ENCODE assay signal across 5 worm cellular contexts in genomic region chrX:16786021-16786488, ce11.
TF ChIP-seq lines count a peak whose summit lies in the region.

T01C8.2 (plus strand) TSS chrX:16786438.

TF ChIP-seq in whole organism, L1 larva, 84 proteins besides CTCF, POLR2A, EP300 and RAD21 (continues in another document):
- TF ChIP-seq nhr-85 (tag; lab: Kevin White, UChicago) (peak; percentile 89), ceh-8 (GFP tag; optimal IDR thresholded peaks at IDR 0.05; lab: Kevin White, UChicago) (no peak), nhr-71 (tag; optimal IDR thresholded peaks at IDR 0.05; lab: Kevin White, UChicago) (peak; percentile 58), nhr-90 (tag; optimal IDR thresholded peaks at IDR 0.05; lab: Kevin White, UChicago; ENCODE audit: poor library complexity) (peak; percentile 65), pqm-1 (tag; optimal IDR thresholded peaks at IDR 0.05; lab: Kevin White, UChicago) (no peak), ztf-4 (tag; optimal IDR thresholded peaks at IDR 0.05; lab: Kevin White, UChicago) (no peak), efl-1 (optimal IDR thresholded peaks at IDR 0.05; lab: Kevin White, UChicago) (no peak), efl-1 (GFP tag; optimal IDR thresholded peaks at IDR 0.05 in 1 of 2; lab: Kevin White, UChicago) (no peak), nhr-84 (tag; optimal IDR thresholded peaks at IDR 0.05; lab: Kevin White, UChicago) (no peak), lir-3 (tag; optimal IDR thresholded peaks at IDR 0.05; lab: Kevin White, UChicago; ENCODE audit: poor library complexity) (no peak), nhr-19 (GFP tag; conservative IDR thresholded peaks at IDR 0.05; lab: Robert Waterston, UW) (0 out of 2 replicates have a peak, but pooled peaks have one; percentile 7), nhr-28 (tag; optimal IDR thresholded peaks at IDR 0.05; lab: Kevin White, UChicago) (no peak), pag-3 (tag; optimal IDR thresholded peaks at IDR 0.05; lab: Kevin White, UChicago; ENCODE audit: borderline replicate concordance, insufficient read depth) (no peak), unc-86 (tag; optimal IDR thresholded peaks at IDR 0.05; lab: Kevin White, UChicago) (no peak), sup-37 (GFP tag; optimal IDR thresholded peaks at IDR 0.05; lab: Kevin White, UChicago) (no peak), ceh-63 (GFP tag; optimal IDR thresholded peaks at IDR 0.05; lab: Kevin White, UChicago) (no peak), lin-35 (GFP tag; optimal IDR thresholded peaks at IDR 0.05; lab: Kevin White, UChicago) (peak in 1 of 2 experiments; percentile 55), jun-1 (tag; optimal IDR thresholded peaks at IDR 0.05; lab: Kevin White, UChicago) (no peak)

TF ChIP-seq in whole organism, L2 larva, 48 proteins besides CTCF, POLR2A, EP300 and RAD21:
- TF ChIP-seq nhr-129 (tag; optimal IDR thresholded peaks at IDR 0.05; lab: Kevin White, UChicago): peak; percentile 60
- peak; percentile 60 for TF ChIP-seq nhr-25 (tag; optimal IDR thresholded peaks at IDR 0.05; lab: Kevin White, UChicago)
- TF ChIP-seq lin-11 (tag; optimal IDR thresholded peaks at IDR 0.05; lab: Kevin White, UChicago): no peak
- TF ChIP-seq lin-13 (GFP tag; optimal IDR thresholded peaks at IDR 0.05; lab: Kevin White, UChicago): no peak
- TF ChIP-seq blmp-1 (tag; optimal IDR thresholded peaks at IDR 0.05; lab: Kevin White, UChicago; ENCODE audit: insufficient read depth): peak; percentile 89
- peak; percentile 13 for TF ChIP-seq ama-1 (optimal IDR thresholded peaks at IDR 0.05; lab: Kevin White, UChicago)
- peak; percentile 57 for TF ChIP-seq sma-9 (GFP tag; optimal IDR thresholded peaks at IDR 0.05; lab: Kevin White, UChicago)
- TF ChIP-seq sma-9 (tag; optimal IDR thresholded peaks at IDR 0.05; lab: Kevin White, UChicago): no peak
- peak; percentile 17 for TF ChIP-seq sma-3 (GFP tag; optimal IDR thresholded peaks at IDR 0.05; lab: Kevin White, UChicago)

TF ChIP-seq in whole organism, L3 larva, 47 proteins besides CTCF, POLR2A, EP300 and RAD21:
- no peak for TF ChIP-seq eor-1 (tag; optimal IDR thresholded peaks at IDR 0.05; lab: Kevin White, UChicago)
- TF ChIP-seq nhr-43 (tag; optimal IDR thresholded peaks at IDR 0.05; lab: Kevin White, UChicago; ENCODE audit: poor library complexity, severe bottlenecking): peak; percentile 21
- TF ChIP-seq fos-1 (tag; optimal IDR thresholded peaks at IDR 0.05; lab: Kevin White, UChicago): no peak
- TF ChIP-seq nhr-25 (tag; optimal IDR thresholded peaks at IDR 0.05; lab: Kevin White, UChicago): peak; percentile 91
- peak; percentile 64 for TF ChIP-seq nhr-23 (tag; optimal IDR thresholded peaks at IDR 0.05; lab: Kevin White, UChicago)

TF ChIP-seq in whole organism, L4 larva, 104 proteins besides CTCF, POLR2A, EP300 and RAD21:
- TF ChIP-seq unc-62 (GFP tag; optimal IDR thresholded peaks at IDR 0.05 in 1 of 2; lab: Kevin White, UChicago) (peak in 1 of 2 experiments; percentile 72), unc-62 (tag; optimal IDR thresholded peaks at IDR 0.05; lab: Kevin White, UChicago) (no peak), mdl-1 (tag; optimal IDR thresholded peaks at IDR 0.05; lab: Kevin White, UChicago) (peak in 1 of 2 experiments; percentile 12), dmd-6 (GFP tag; IDR thresholded peaks at IDR 0.05; lab: Robert Waterston, UW) (0 out of 2 replicates have a peak, but pooled peaks have one; percentile 7), nhr-28 (tag; optimal IDR thresholded peaks at IDR 0.05; lab: Kevin White, UChicago) (peak; percentile 22), mep-1 (tag; optimal IDR thresholded peaks at IDR 0.05; lab: Kevin White, UChicago) (peak; percentile 1), spr-1 (tag; optimal IDR thresholded peaks at IDR 0.05; lab: Kevin White, UChicago) (no peak), zfp-2 (tag; optimal IDR thresholded peaks at IDR 0.05; lab: Kevin White, UChicago) (no peak), nhr-25 (tag; optimal IDR thresholded peaks at IDR 0.05; lab: Kevin White, UChicago; ENCODE audit: borderline replicate concordance, insufficient read depth) (peak; percentile 14), tag-97 (GFP tag; IDR thresholded peaks at IDR 0.05; lab: Robert Waterston, UW) (no peak), dmd-8 (GFP tag; IDR thresholded peaks at IDR 0.05; lab: Robert Waterston, UW) (no peak)

TF ChIP-seq in whole organism, young adult, 124 proteins besides CTCF, POLR2A, EP300 and RAD21:
- TF ChIP-seq tlf-1 (GFP tag; optimal IDR thresholded peaks at IDR 0.05; lab: Kevin White, UChicago): no peak
- no peak for TF ChIP-seq lin-26 (GFP tag; IDR thresholded peaks at IDR 0.05; lab: Robert Waterston, UW)
- peak; percentile 6 for TF ChIP-seq ceh-27 (GFP tag; optimal IDR thresholded peaks at IDR 0.05; lab: Kevin White, UChicago)
- TF ChIP-seq ztf-26 (tag; optimal IDR thresholded peaks at IDR 0.05; lab: Kevin White, UChicago): peak; percentile 0
